Fruit fly (Drosophila melanogaster): ENCODE measurements around the gene CG33688.

CG33688 gene

DNA sequence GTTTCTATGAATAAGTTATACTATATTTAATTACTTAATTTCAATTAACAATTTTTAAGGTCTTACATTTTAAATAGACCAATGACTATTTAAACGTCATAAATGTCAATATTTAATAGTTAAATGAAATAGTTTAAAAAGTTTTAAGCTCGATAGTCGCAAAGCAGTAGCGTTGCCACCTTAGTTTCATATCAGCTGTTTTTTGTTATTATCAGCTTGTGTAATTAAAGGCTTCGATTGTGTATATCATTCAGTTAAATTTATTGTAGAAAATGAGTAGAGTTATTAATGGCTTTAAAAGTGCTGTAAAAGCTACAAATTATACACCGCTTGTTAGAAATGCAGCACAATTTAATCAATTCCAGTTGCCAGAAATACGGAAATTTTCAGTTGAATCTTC is 33.9 kb downstream of the CG33688 start, which contains the start of gene Hsc20 (continued):
- no peak for TF ChIP-seq CG33557 (GFP tag; optimal IDR thresholded peaks at IDR 0.05)

DNA sequence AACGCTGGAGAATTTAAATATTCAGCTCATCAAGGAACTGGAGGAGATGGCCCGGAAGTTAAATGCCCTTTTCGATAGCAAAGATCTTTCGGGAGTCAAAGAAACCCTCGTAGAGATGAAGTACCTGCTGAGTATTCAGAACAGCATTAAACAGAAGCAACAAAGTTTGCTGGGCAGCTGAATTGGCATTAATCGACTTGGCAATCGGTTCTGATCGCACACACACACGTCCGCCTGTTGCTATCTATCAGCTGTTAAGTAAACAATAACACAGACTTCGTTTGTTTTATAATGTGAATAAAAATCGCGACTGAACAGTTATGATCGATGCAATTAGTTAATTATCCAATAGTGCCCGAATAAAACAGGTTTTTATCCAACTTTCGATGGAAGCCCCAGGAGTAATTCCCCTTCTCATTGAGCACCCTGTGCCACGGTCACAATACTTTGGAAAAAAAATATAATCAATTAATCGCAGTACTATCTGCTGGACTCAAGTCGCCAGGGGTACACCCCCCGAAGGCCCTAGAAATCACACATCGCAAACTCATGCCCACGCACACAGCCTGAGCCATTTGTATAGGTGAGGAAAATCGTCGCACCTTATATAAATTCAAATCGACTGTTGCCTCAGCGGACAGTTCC is 35.0 kb downstream of the CG33688 start:
- TF ChIP-seq CG31365 (tag; optimal IDR thresholded peaks at IDR 0.05) (no peak), CG1647 (GFP tag; optimal IDR thresholded peaks at IDR 0.05) (no peak), lilli (GFP tag; optimal IDR thresholded peaks at IDR 0.05) (no peak), her (GFP tag; optimal IDR thresholded peaks at IDR 0.05) (no peak), NK7.1 (GFP tag; optimal IDR thresholded peaks at IDR 0.05) (no peak), lbe (GFP tag; optimal IDR thresholded peaks at IDR 0.05) (peak; percentile 16), MBD-R2 (GFP tag; IDR thresholded peaks at IDR 0.05) (0 out of 2 replicates have a peak, but pooled peaks have one; percentile 19), CG34422 (GFP tag; IDR thresholded peaks at IDR 0.05) (0 out of 3 replicates have a peak, but pooled peaks have one; percentile 26), Dll (GFP tag; IDR thresholded peaks at IDR 0.05; ENCODE audit: partially characterized antibody) (0 out of 4 replicates have a peak, but pooled peaks have one; percentile 12), CG8765 (GFP tag; IDR thresholded peaks at IDR 0.05) (no peak), HLH4C (GFP tag; IDR thresholded peaks at IDR 0.05; ENCODE audit: partially characterized antibody) (no peak), gt (GFP tag; IDR thresholded peaks at IDR 0.05) (no peak), sug (tag; optimal IDR thresholded peaks at IDR 0.05) (peak; percentile 53), fd102C (GFP tag; optimal IDR thresholded peaks at IDR 0.05) (no peak), bab2 (GFP tag; optimal IDR thresholded peaks at IDR 0.05) (no peak), chif (GFP tag; optimal IDR thresholded peaks at IDR 0.05) (no peak), CG34376 (GFP tag; optimal IDR thresholded peaks at IDR 0.05) (peak; percentile 17), Dref (GFP tag; IDR thresholded peaks at IDR 0.05) (peak; percentile 50), ham (GFP tag; IDR thresholded peaks at IDR 0.05) (no peak), phol (tag; optimal IDR thresholded peaks at IDR 0.05) (no peak), CG1832 (GFP tag; optimal IDR thresholded peaks at IDR 0.05) (no peak), Med (GFP tag) (peak; percentile 48), dysf (GFP tag; IDR thresholded peaks at IDR 0.05) (no peak), GATAe (GFP tag; conservative IDR thresholded peaks at IDR 0.05) (no peak), row (GFP tag; IDR thresholded peaks at IDR 0.05) (no peak), salm (tag; optimal IDR thresholded peaks at IDR 0.05) (no peak), cato (GFP tag; optimal IDR thresholded peaks at IDR 0.05; ENCODE audit: borderline replicate concordance) (no peak), Meics (GFP tag; optimal IDR thresholded peaks at IDR 0.05) (no peak), NfI (GFP tag; optimal IDR thresholded peaks at IDR 0.05) (no peak), crp (GFP tag; optimal IDR thresholded peaks at IDR 0.05) (peak in 1 of 2 experiments; percentile 57), slbo (GFP tag; IDR thresholded peaks at IDR 0.05) (no peak), pzg (GFP tag; optimal IDR thresholded peaks at IDR 0.05) (peak; percentile 6), CG13287 (GFP tag; IDR thresholded peaks at IDR 0.05; ENCODE audit: partially characterized antibody) (peak; percentile 26; the same call in 1 of the 2 replicates), CG33213 (GFP tag; optimal IDR thresholded peaks at IDR 0.05) (no peak), exex (tag; optimal IDR thresholded peaks at IDR 0.05) (peak; percentile 48), stwl (tag; optimal IDR thresholded peaks at IDR 0.05) (no peak)

DNA sequence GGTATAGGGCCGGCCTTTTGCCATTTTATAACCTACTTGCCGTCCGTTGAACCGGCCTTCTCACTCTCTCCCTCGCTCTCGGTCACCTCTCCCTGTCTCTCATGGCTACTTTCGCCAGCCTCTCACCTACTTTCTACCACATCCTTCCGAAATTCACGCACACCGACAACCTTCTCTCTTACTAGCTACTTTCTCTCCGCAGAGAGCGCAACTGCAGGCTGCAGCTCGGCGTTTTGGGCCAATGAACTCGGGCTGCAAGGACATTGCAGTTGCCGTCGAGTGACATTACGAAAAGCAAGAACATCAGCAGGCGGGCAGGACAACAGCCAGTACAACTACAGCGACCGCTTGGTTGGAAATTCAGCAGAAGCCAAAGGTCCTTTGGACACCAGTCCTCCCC is 42.3 kb downstream of the CG33688 start:
- TF ChIP-seq ems (GFP tag; optimal IDR thresholded peaks at IDR 0.05) (no peak), Ets65A (GFP tag) (peak; percentile 88)

Data from whole organism, embryonic.